Fruit fly (Drosophila melanogaster): Measurements from ENCODE around the gene FoxK.
A peak's percentile ranks its signal among the peaks of the same experiment; 100 is the strongest.

Gene FoxK

dm6 chr3L:11123088-11123487 is 2.5 kb upstream of the FoxK start, which contains the start of the genes Ufd1 and NaPi-III (continued):
- no peak for TF ChIP-seq crc (GFP tag; optimal IDR thresholded peaks at IDR 0.05)
- TF ChIP-seq Dip2 (GFP tag; IDR thresholded peaks at IDR 0.05), result peak; percentile 86
- TF ChIP-seq fd64A (GFP tag; optimal IDR thresholded peaks at IDR 0.05), result no peak
- TF ChIP-seq eve (GFP tag; optimal IDR thresholded peaks at IDR 0.05), result no peak
- peak; percentile 90 for TF ChIP-seq Hmr (GFP tag; optimal IDR thresholded peaks at IDR 0.05)
- peak; percentile 56 for TF ChIP-seq CG2712 (tag; optimal IDR thresholded peaks at IDR 0.05)
- TF ChIP-seq CG1792 (GFP tag; optimal IDR thresholded peaks at IDR 0.05), result no peak
- TF ChIP-seq CG14014 (GFP tag; IDR thresholded peaks at IDR 0.05), result 0 out of 2 replicates have a peak, but pooled peaks have one; percentile 21
- no peak for TF ChIP-seq C15 (GFP tag; IDR thresholded peaks at IDR 0.05)
- no peak for TF ChIP-seq CG4328 (GFP tag; optimal IDR thresholded peaks at IDR 0.05)
- no peak for TF ChIP-seq Ssrp (tag; optimal IDR thresholded peaks at IDR 0.05)
- TF ChIP-seq fu2 (GFP tag; optimal IDR thresholded peaks at IDR 0.05), result peak; percentile 17
- TF ChIP-seq Dbx (GFP tag; IDR thresholded peaks at IDR 0.05), result peak; percentile 69; the same call in 2 of the 3 replicates
- TF ChIP-seq mam (GFP tag; optimal IDR thresholded peaks at IDR 0.05), result peak; percentile 56
- no peak for TF ChIP-seq CG4730 (GFP tag; IDR thresholded peaks at IDR 0.05)
- peak; percentile 97 for TF ChIP-seq MBD-R2 (GFP tag; IDR thresholded peaks at IDR 0.05)
- TF ChIP-seq Stat92E (GFP tag; optimal IDR thresholded peaks at IDR 0.05), result peak in 1 of 3 experiments; percentile 80
- no peak for TF ChIP-seq CG14965 (GFP tag; optimal IDR thresholded peaks at IDR 0.05; ENCODE audit: borderline replicate concordance)
- no peak for TF ChIP-seq CG8388 (GFP tag; optimal IDR thresholded peaks at IDR 0.05)
- no peak for TF ChIP-seq CG6683 (GFP tag; optimal IDR thresholded peaks at IDR 0.05)
- no peak for TF ChIP-seq slp2 (GFP tag; optimal IDR thresholded peaks at IDR 0.05)
- TF ChIP-seq ssp (GFP tag; IDR thresholded peaks at IDR 0.05), result no peak
- peak; percentile 84 for TF ChIP-seq CG16813 (GFP tag; IDR thresholded peaks at IDR 0.05; ENCODE audit: partially characterized antibody)
- no peak for TF ChIP-seq CG4404 (GFP tag; IDR thresholded peaks at IDR 0.05)
- peak; percentile 41 for TF ChIP-seq tx (GFP tag; optimal IDR thresholded peaks at IDR 0.05)
- peak; percentile 26 for TF ChIP-seq CG3995 (GFP tag; optimal IDR thresholded peaks at IDR 0.05)
- no peak for TF ChIP-seq CG3281 (GFP tag; optimal IDR thresholded peaks at IDR 0.05)
- TF ChIP-seq klu (GFP tag; IDR thresholded peaks at IDR 0.05), result no peak
- TF ChIP-seq CG17186 (GFP tag; optimal IDR thresholded peaks at IDR 0.05), result peak; percentile 92
- TF ChIP-seq trem (tag; optimal IDR thresholded peaks at IDR 0.05), result peak; percentile 86
- peak; percentile 46 for TF ChIP-seq zfh2 (GFP tag; optimal IDR thresholded peaks at IDR 0.05)
- TF ChIP-seq Chrac-16 (GFP tag; optimal IDR thresholded peaks at IDR 0.05), result peak; percentile 51
- TF ChIP-seq HmgD (GFP tag; optimal IDR thresholded peaks at IDR 0.05), result peak; percentile 94
- no peak for TF ChIP-seq CG3726 (GFP tag; IDR thresholded peaks at IDR 0.05)
- TF ChIP-seq zen (tag; optimal IDR thresholded peaks at IDR 0.05), result peak; percentile 39
- no peak for TF ChIP-seq dimm (GFP tag; IDR thresholded peaks at IDR 0.05)
- TF ChIP-seq Mrtf (GFP tag; IDR thresholded peaks at IDR 0.05), result no peak
- TF ChIP-seq gcm (GFP tag; optimal IDR thresholded peaks at IDR 0.05), result peak; percentile 8
- TF ChIP-seq CG13287 (GFP tag; IDR thresholded peaks at IDR 0.05; ENCODE audit: partially characterized antibody), result peak; percentile 94
- no peak for TF ChIP-seq CG2889 (GFP tag; IDR thresholded peaks at IDR 0.05)
- peak; percentile 94 for TF ChIP-seq CG1603 (tag; optimal IDR thresholded peaks at IDR 0.05)
- TF ChIP-seq tgo (GFP tag; IDR thresholded peaks at IDR 0.05), result no peak
- no peak for TF ChIP-seq CG4424 (GFP tag; optimal IDR thresholded peaks at IDR 0.05)
- TF ChIP-seq emc (GFP tag; optimal IDR thresholded peaks at IDR 0.05), result no peak
- TF ChIP-seq CG12155 (GFP tag; optimal IDR thresholded peaks at IDR 0.05), result peak; percentile 56
- TF ChIP-seq CG11560 (tag; IDR thresholded peaks at IDR 0.05), result peak; percentile 78
- TF ChIP-seq CG17359 (tag; optimal IDR thresholded peaks at IDR 0.05), result peak; percentile 57
- peak; percentile 75 for TF ChIP-seq CG32532 (GFP tag; IDR thresholded peaks at IDR 0.05)
- no peak for TF ChIP-seq CG10959 (GFP tag; IDR thresholded peaks at IDR 0.05)
- TF ChIP-seq mld (GFP tag; IDR thresholded peaks at IDR 0.05; ENCODE audit: partially characterized antibody), result no peak
- TF ChIP-seq CG2129 (GFP tag; IDR thresholded peaks at IDR 0.05; ENCODE audit: partially characterized antibody), result peak; percentile 53
- TF ChIP-seq CG9727 (GFP tag; optimal IDR thresholded peaks at IDR 0.05), result no peak
